Fruit fly (Drosophila melanogaster): Measurements from ENCODE around the gene pip.

The pip gene

DNA sequence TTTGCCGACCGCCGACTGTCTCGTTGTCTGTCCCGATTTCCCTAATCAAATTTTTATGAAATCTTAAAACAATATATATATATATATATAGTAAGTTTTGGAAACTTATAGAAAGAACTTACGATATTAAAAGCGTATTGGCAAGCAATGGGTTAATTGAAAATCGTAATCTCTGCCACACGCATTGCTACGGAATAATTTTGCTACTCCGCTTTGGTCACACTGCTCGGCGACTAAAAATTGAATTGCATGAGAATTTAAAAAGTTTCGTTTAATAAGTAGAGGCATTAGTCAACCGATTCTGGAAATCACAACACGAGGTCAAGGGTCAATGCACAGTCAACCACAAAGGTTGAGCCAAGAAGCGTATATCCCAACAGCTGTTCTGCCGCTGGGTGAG, 76.2 kb downstream of the pip start, which contains the start of gene Bet1 (continued):
- TF ChIP-seq exex (tag; optimal IDR thresholded peaks at IDR 0.05) (no peak), Gug (GFP tag; IDR thresholded peaks at IDR 0.05) (no peak), sima (GFP tag; optimal IDR thresholded peaks at IDR 0.05) (no peak), Mes4 (GFP tag; optimal IDR thresholded peaks at IDR 0.05) (no peak), CG8944 (GFP tag; optimal IDR thresholded peaks at IDR 0.05) (no peak), gcm2 (GFP tag; optimal IDR thresholded peaks at IDR 0.05) (no peak), CG2116 (GFP tag; optimal IDR thresholded peaks at IDR 0.05) (no peak), GATAe (GFP tag; conservative IDR thresholded peaks at IDR 0.05) (no peak), zf30C (GFP tag; optimal IDR thresholded peaks at IDR 0.05) (no peak), Myb (GFP tag; optimal IDR thresholded peaks at IDR 0.05) (no peak), CG14965 (GFP tag; optimal IDR thresholded peaks at IDR 0.05; ENCODE audit: borderline replicate concordance) (no peak), crol (GFP tag; IDR thresholded peaks at IDR 0.05) (no peak), Six4 (GFP tag; optimal IDR thresholded peaks at IDR 0.05) (no peak), E2f2 (GFP tag; IDR thresholded peaks at IDR 0.05) (0 out of 2 replicates have a peak, but pooled peaks have one; percentile 20), Rfx (GFP tag; IDR thresholded peaks at IDR 0.05) (peak; percentile 58), so (GFP tag; IDR thresholded peaks at IDR 0.05) (no peak), scrt (GFP tag; optimal IDR thresholded peaks at IDR 0.05) (no peak), CG7928 (GFP tag; optimal IDR thresholded peaks at IDR 0.05) (no peak), MTF-1 (GFP tag; optimal IDR thresholded peaks at IDR 0.05; ENCODE audit: borderline replicate concordance) (no peak), Sox102F (GFP tag; optimal IDR thresholded peaks at IDR 0.05) (peak; percentile 7), Trl (optimal IDR thresholded peaks at IDR 0.05) (no peak), Trl (GFP tag; optimal IDR thresholded peaks at IDR 0.05) (no peak), CG11696 (GFP tag; IDR thresholded peaks at IDR 0.05) (no peak), bbx (GFP tag; IDR thresholded peaks at IDR 0.05; ENCODE audit: partially characterized antibody) (0 out of 2 replicates have a peak, but pooled peaks have one; percentile 21), toy (GFP tag; IDR thresholded peaks at IDR 0.05) (no peak), CG7271 (tag; optimal IDR thresholded peaks at IDR 0.05) (no peak), lmd (GFP tag; IDR thresholded peaks at IDR 0.05) (peak; percentile 37; the same call in 1 of the 2 replicates), oc (tag; optimal IDR thresholded peaks at IDR 0.05) (no peak), bigmax (GFP tag; optimal IDR thresholded peaks at IDR 0.05) (no peak), wek (GFP tag; optimal IDR thresholded peaks at IDR 0.05) (no peak), CG17829 (tag; optimal IDR thresholded peaks at IDR 0.05) (no peak), CG15269 (tag; optimal IDR thresholded peaks at IDR 0.05) (peak; percentile 6), CG7556 (GFP tag; optimal IDR thresholded peaks at IDR 0.05) (no peak), B-H1 (GFP tag; IDR thresholded peaks at IDR 0.05) (no peak), CG11093 (GFP tag; IDR thresholded peaks at IDR 0.05) (no peak), slbo (GFP tag; IDR thresholded peaks at IDR 0.05) (peak; percentile 58), aop (GFP tag; IDR thresholded peaks at IDR 0.05) (no peak), chif (GFP tag; optimal IDR thresholded peaks at IDR 0.05) (no peak), HmgZ (tag; optimal IDR thresholded peaks at IDR 0.05) (no peak), CG13296 (GFP tag; optimal IDR thresholded peaks at IDR 0.05) (no peak), amos (GFP tag; IDR thresholded peaks at IDR 0.05; ENCODE audit: partially characterized antibody) (no peak), zen (tag; optimal IDR thresholded peaks at IDR 0.05) (peak; percentile 20), Neu2 (GFP tag; optimal IDR thresholded peaks at IDR 0.05; ENCODE audit: borderline replicate concordance) (no peak), Xbp1 (GFP tag; optimal IDR thresholded peaks at IDR 0.05) (no peak), vnd (GFP tag; IDR thresholded peaks at IDR 0.05; ENCODE audit: partially characterized antibody) (no peak), BtbVII (GFP tag; optimal IDR thresholded peaks at IDR 0.05) (no peak), CG3281 (GFP tag; optimal IDR thresholded peaks at IDR 0.05) (no peak), klu (GFP tag; IDR thresholded peaks at IDR 0.05) (no peak), CG9609 (GFP tag; optimal IDR thresholded peaks at IDR 0.05) (no peak), ase (GFP tag; IDR thresholded peaks at IDR 0.05) (no peak), CG14014 (GFP tag; IDR thresholded peaks at IDR 0.05) (0 out of 2 replicates have a peak, but pooled peaks have one; percentile 33), ind (GFP tag; optimal IDR thresholded peaks at IDR 0.05) (no peak)
